Worm (Caenorhabditis elegans): ENCODE measurements around the gene ntl-9.

DNA sequence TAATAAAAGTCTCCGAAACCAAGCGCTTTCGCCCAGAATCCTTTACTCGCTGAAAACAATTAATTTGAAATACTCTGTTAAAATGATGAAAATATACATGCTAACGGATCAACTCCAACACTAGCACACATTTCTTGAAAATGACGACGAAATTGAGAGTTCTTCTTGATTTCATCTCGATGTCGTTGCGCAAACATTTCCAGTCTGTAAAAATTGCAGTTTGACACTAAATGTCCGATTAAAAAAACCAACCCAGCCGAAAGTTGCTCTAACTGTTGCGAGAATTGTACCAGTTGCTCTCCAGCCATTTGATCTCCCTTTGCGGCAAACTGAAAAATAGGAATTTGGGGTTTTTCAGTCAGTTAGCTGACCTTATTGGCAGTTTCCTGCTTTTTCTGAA, 17.0 kb downstream of the ntl-9 start:
- TF ChIP-seq dao-5 (tag; optimal IDR thresholded peaks at IDR 0.05) (no peak), him-1 (tag; optimal IDR thresholded peaks at IDR 0.05) (no peak), W03F9.2 (tag; optimal IDR thresholded peaks at IDR 0.05) (no peak)

Data from whole organism, L4/young adult.